Worm (Caenorhabditis elegans) whole organism, L1 larva: ENCODE results near the gene ZC449.5.

Experiments
- ces-1 ChIP-seq: fragments of 150-350 bp; optimal IDR thresholded peaks from 2 replicates; lab custom pipeline; 2014; ENCODE audit warnings: missing biosample characterization, missing genetic modification reagents, missing genetic modification characterization
- irx-1 ChIP-seq: sonication (generic microtip); optimal IDR thresholded peaks from 2 replicates; lab custom pipeline; 2016; ENCODE audit warnings: missing genetic modification characterization, missing compliant biosample characterization
- lin-13 ChIP-seq: fragments of 150-350 bp; optimal IDR thresholded peaks from 2 replicates; lab custom pipeline; 2014; ENCODE audit warnings: missing biosample characterization, missing genetic modification reagents, missing genetic modification characterization
- lin-39 ChIP-seq: fragments of 150-350 bp; optimal IDR thresholded peaks from 2 replicates; lab custom pipeline; 2014; ENCODE audit warnings: missing biosample characterization, missing genetic modification reagents, missing genetic modification characterization
- nhr-76 ChIP-seq: sonication (generic microtip); optimal IDR thresholded peaks from 2 replicates; lab custom pipeline; 2017; ENCODE audit warnings: missing biosample characterization, missing genetic modification characterization
- nhr-77 ChIP-seq: fragments of 150-350 bp; optimal IDR thresholded peaks from 2 replicates; lab custom pipeline; 2014; ENCODE audit warnings: missing biosample characterization, missing genetic modification characterization
- pqm-1 ChIP-seq: sonication (generic microtip); optimal IDR thresholded peaks from 3 replicates; lab custom pipeline; 2017; ENCODE audit warnings: missing biosample characterization, missing genetic modification characterization

- TF ChIP-seq ces-1 (GFP tag; lab: Kevin White, UChicago) (no peak), lin-39 (tag; lab: Kevin White, UChicago) (no peak), pqm-1 (tag; lab: Kevin White, UChicago) (no peak), irx-1 (tag; lab: Kevin White, UChicago) (no peak), nhr-76 (tag; lab: Kevin White, UChicago) (no peak), nhr-77 (tag; lab: Kevin White, UChicago) (no peak), lin-13 (no peak)
These were observed 3.7 kb downstream of the ZC449.5 start, which contains the start of gene ZC449.4 for ce11 chrX:5033868-5034267.
